Worm (Caenorhabditis elegans): Measurements from ENCODE around the gene F56B3.11.

The F56B3.11 gene

DNA sequence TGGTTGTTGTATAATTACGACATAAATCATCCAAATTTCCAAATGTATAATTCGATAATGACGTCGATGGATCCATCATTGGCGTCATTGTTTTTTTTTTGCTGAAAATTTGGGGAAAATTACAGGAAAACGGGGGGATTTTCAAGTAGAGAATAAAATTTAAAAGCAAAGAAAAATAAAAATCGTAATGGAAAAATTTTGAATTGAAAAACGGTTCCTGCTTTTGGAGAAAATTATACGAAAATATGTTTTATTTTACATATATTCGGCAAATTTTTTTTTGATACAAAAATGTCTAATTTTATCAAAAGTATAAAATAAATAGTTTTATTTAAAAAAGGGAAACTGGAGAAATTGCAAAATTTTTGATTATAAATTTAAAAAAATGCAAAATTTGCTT, 28.5 kb upstream of the F56B3.11 start, which contains the start of gene zipt-15:
zipt-15 (minus strand) TSS at position 101 of the 400 bp plus-strand sequence.
- TF ChIP-seq nhr-2 (tag; optimal IDR thresholded peaks at IDR 0.05) (no peak), ceh-39 (tag; optimal IDR thresholded peaks at IDR 0.05) (no peak), unc-39 (tag; optimal IDR thresholded peaks at IDR 0.05) (no peak), pha-4 (tag; optimal IDR thresholded peaks at IDR 0.05) (no peak), lin-13 (tag; optimal IDR thresholded peaks at IDR 0.05) (no peak), bed-3 (GFP tag; optimal IDR thresholded peaks at IDR 0.05) (no peak), hlh-1 (tag; optimal IDR thresholded peaks at IDR 0.05) (no peak), mab-5 (tag; optimal IDR thresholded peaks at IDR 0.05) (no peak), blmp-1 (tag; optimal IDR thresholded peaks at IDR 0.05) (no peak), ham-2 (GFP tag; optimal IDR thresholded peaks at IDR 0.05) (no peak), nhr-12 (tag; optimal IDR thresholded peaks at IDR 0.05) (no peak), elt-1 (tag; optimal IDR thresholded peaks at IDR 0.05; ENCODE audit: borderline replicate concordance, insufficient read depth) (no peak), ztf-11 (tag; optimal IDR thresholded peaks at IDR 0.05) (no peak), nhr-237 (tag; optimal IDR thresholded peaks at IDR 0.05) (no peak), cnd-1 (tag; optimal IDR thresholded peaks at IDR 0.05) (no peak), sem-2 (GFP tag; optimal IDR thresholded peaks at IDR 0.05) (no peak), ceh-43 (GFP tag; optimal IDR thresholded peaks at IDR 0.05) (no peak)

DNA sequence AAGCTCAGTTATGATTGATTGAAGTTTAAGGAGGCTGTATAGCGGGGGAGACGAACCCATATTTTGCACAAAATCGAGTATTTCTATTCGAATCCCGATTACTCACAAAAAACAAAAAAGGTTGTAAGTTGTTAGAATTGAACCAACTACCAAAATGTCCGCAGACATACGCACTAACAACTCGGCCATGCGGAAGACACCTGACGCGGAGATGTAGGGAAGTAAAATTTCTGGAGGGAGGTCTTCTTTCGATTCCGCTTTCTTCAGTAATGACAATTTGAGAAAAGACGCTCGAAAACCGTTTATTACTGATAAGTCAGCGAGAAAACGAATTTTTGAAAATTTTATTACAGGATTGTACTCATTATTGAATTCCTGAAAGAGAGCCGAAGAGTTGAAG, 21.5 kb upstream of the F56B3.11 start:
- TF ChIP-seq zip-8 (tag; optimal IDR thresholded peaks at IDR 0.05) (no peak), lin-32 (GFP tag; optimal IDR thresholded peaks at IDR 0.05) (no peak), M03D4.4 (tag; optimal IDR thresholded peaks at IDR 0.05) (no peak), unc-62 (GFP tag; optimal IDR thresholded peaks at IDR 0.05) (no peak), ces-1 (GFP tag; optimal IDR thresholded peaks at IDR 0.05) (no peak), mep-1 (tag; optimal IDR thresholded peaks at IDR 0.05) (no peak), nhr-12 (tag; optimal IDR thresholded peaks at IDR 0.05) (no peak), snpc-4 (tag; optimal IDR thresholded peaks at IDR 0.05) (no peak), ceh-83 (GFP tag; optimal IDR thresholded peaks at IDR 0.05) (no peak), tbx-8 (GFP tag; optimal IDR thresholded peaks at IDR 0.05) (no peak), blmp-1 (tag; optimal IDR thresholded peaks at IDR 0.05) (no peak), ceh-43 (GFP tag; optimal IDR thresholded peaks at IDR 0.05) (no peak), elt-1 (tag; optimal IDR thresholded peaks at IDR 0.05; ENCODE audit: borderline replicate concordance, insufficient read depth) (no peak), unc-120 (tag; optimal IDR thresholded peaks at IDR 0.05; ENCODE audit: poor library complexity, severe bottlenecking) (no peak), mab-5 (tag; optimal IDR thresholded peaks at IDR 0.05) (no peak), sptf-1 (tag; optimal IDR thresholded peaks at IDR 0.05) (no peak), nhr-76 (tag; optimal IDR thresholded peaks at IDR 0.05) (no peak), nhr-2 (tag; optimal IDR thresholded peaks at IDR 0.05) (no peak)

DNA sequence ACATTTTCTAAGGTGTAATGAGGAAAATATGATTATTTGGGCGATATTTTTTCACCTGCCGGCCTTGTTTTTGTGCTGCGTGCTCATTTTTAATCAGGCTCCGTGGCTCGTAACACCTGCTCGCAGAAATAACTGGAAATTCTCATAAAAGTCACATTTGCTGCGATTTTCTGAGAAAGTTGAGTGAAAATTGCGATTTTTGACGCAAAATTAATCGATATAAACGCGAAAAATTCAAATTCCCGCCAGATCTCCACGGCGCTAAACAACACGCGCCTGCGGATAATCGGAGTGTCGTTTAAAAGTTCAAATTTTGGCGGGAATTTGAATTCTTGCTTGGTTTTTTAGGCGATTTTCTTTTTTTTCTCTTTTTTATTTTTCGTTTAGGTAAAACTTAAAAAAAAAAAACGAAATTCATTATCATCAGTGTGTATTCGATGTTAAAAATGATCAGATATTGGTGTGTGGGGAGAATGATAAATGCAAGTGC, 10.7 kb upstream of the F56B3.11 start, which contains the start of gene Y55F3BL.6:
Y55F3BL.6 (minus strand) TSS at position 51 of the 490 bp plus-strand sequence.
- no peak for TF ChIP-seq ces-1 (GFP tag; optimal IDR thresholded peaks at IDR 0.05)
- TF ChIP-seq cnd-1 (tag; optimal IDR thresholded peaks at IDR 0.05), result no peak
- no peak for TF ChIP-seq ztf-11 (tag; optimal IDR thresholded peaks at IDR 0.05)
- no peak for TF ChIP-seq mls-2 (tag; optimal IDR thresholded peaks at IDR 0.05)
- no peak for TF ChIP-seq lin-13 (tag; optimal IDR thresholded peaks at IDR 0.05)
- no peak for TF ChIP-seq M03D4.4 (tag; optimal IDR thresholded peaks at IDR 0.05)
- TF ChIP-seq bed-3 (GFP tag; optimal IDR thresholded peaks at IDR 0.05), result no peak
- TF ChIP-seq lin-32 (GFP tag; optimal IDR thresholded peaks at IDR 0.05), result no peak
- no peak for TF ChIP-seq ceh-43 (GFP tag; optimal IDR thresholded peaks at IDR 0.05)

DNA sequence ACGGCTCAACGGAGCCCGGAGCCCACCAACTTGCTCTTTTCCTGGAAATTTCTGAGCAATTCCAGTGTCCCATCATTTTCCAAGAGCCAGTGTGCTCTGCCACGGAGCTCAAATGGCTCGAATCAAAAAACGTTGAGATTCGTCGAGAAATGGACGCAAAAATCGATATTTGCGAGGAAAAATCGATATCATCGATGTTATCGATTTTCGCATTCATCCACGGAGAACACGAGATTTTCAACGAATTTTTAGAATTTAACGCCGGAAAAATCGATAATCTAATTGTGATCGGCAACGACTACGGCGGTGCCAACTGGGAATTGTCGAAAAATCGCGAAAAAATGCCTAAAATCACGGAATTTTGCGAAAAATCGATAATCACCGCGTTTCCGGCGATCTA, 9.3 kb upstream of the F56B3.11 start:
- TF ChIP-seq ces-1 (GFP tag; optimal IDR thresholded peaks at IDR 0.05), result no peak
- no peak for TF ChIP-seq hlh-1 (tag; optimal IDR thresholded peaks at IDR 0.05)

DNA sequence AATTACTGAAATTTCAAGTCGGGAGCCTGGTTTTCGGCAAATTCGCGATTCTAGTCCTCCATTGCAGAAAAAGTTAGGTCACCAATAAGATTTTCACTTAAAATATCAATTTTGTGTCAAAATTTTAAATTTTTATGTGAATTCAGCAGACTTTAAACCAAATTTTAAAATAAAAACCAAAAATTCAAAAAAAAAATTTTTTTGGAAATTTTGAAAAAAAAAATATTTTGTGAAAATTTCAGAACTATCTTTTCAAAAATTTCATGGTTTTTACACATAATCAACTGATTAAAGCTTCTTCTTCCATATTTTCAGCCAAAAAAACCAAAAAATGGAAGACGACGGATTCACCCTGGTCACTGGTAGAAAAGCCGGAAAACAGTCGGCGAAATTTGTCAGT, 8.4 kb upstream of the F56B3.11 start, which contains the start of gene Y55F3BL.4:
Y55F3BL.4 (plus strand) TSS at position 301 of the 400 bp plus-strand sequence.
- TF ChIP-seq mep-1 (tag; optimal IDR thresholded peaks at IDR 0.05), result no peak
- TF ChIP-seq nhr-12 (tag; optimal IDR thresholded peaks at IDR 0.05), result no peak
- TF ChIP-seq nhr-237 (tag; optimal IDR thresholded peaks at IDR 0.05), result no peak
- TF ChIP-seq bed-3 (GFP tag; optimal IDR thresholded peaks at IDR 0.05), result no peak
- TF ChIP-seq mab-5 (tag; optimal IDR thresholded peaks at IDR 0.05), result no peak
- TF ChIP-seq ceh-83 (GFP tag; optimal IDR thresholded peaks at IDR 0.05), result no peak
- TF ChIP-seq ztf-11 (tag; optimal IDR thresholded peaks at IDR 0.05), result no peak
- no peak for TF ChIP-seq unc-62 (GFP tag; optimal IDR thresholded peaks at IDR 0.05)
- TF ChIP-seq lsy-2 (tag; optimal IDR thresholded peaks at IDR 0.05), result no peak
- no peak for TF ChIP-seq nhr-76 (tag; optimal IDR thresholded peaks at IDR 0.05)
- TF ChIP-seq ceh-43 (GFP tag; optimal IDR thresholded peaks at IDR 0.05), result no peak
- no peak for TF ChIP-seq ceh-39 (tag; optimal IDR thresholded peaks at IDR 0.05)
- no peak for TF ChIP-seq lin-32 (GFP tag; optimal IDR thresholded peaks at IDR 0.05)
- TF ChIP-seq ham-2 (GFP tag; optimal IDR thresholded peaks at IDR 0.05), result no peak
- no peak for TF ChIP-seq blmp-1 (tag; optimal IDR thresholded peaks at IDR 0.05)
- no peak for TF ChIP-seq ces-1 (GFP tag; optimal IDR thresholded peaks at IDR 0.05)
- TF ChIP-seq sem-2 (GFP tag; optimal IDR thresholded peaks at IDR 0.05), result no peak
- TF ChIP-seq nhr-2 (tag; optimal IDR thresholded peaks at IDR 0.05), result no peak
- no peak for TF ChIP-seq sptf-1 (tag; optimal IDR thresholded peaks at IDR 0.05)
- TF ChIP-seq drap-1 (GFP tag; optimal IDR thresholded peaks at IDR 0.05), result no peak

Data from whole organism, mixed stage, embryonic.